Worm (Caenorhabditis elegans) whole organism, L1 larva: ENCODE measurements around the gene irld-44.
"Not testable (repeated sequence)": the region's sequence is repeated elsewhere in the genome, so short reads cannot be mapped to it uniquely, and the experiment has no call there.

Source experiments
- C16A3.4 ChIP-seq: fragments of 150-350 bp; optimal IDR thresholded peaks from 2 replicates; lab custom pipeline; 2014; ENCODE audit warnings: missing biosample characterization, missing genetic modification characterization
- Y116A8C.19 ChIP-seq: sonication (generic microtip); optimal IDR thresholded peaks from 2 replicates; lab custom pipeline; 2016; ENCODE audit warnings: missing compliant biosample characterization, missing genetic modification characterization, borderline replicate concordance
- aha-1 ChIP-seq: fragments of 150-350 bp; optimal IDR thresholded peaks from 2 replicates; lab custom pipeline; 2014; ENCODE audit warnings: missing biosample characterization, missing genetic modification characterization
- ama-1 ChIP-seq: fragments of 150-350 bp; optimal IDR thresholded peaks from 2 replicates; lab custom pipeline; 2014
- ceh-88 ChIP-seq: fragments of 200-800 bp; sonication (Bioruptor generic); IDR thresholded peaks from 2 replicates; pipeline ENCODE4 v1.3.6; 2022; ENCODE audit warnings: missing genetic modification characterization, missing compliant biosample characterization
- ces-1 ChIP-seq: fragments of 150-350 bp; optimal IDR thresholded peaks from 2 replicates; lab custom pipeline; 2014; ENCODE audit warnings: missing biosample characterization, missing genetic modification reagents, missing genetic modification characterization
- dpl-1 ChIP-seq, 3 experiments: fragments of 150-350 bp in 2 of 3; sonication (generic microtip) in 1 of 3; optimal IDR thresholded peaks; 2 replicates each; lab custom pipeline; 2014 to 2017; ENCODE audit warnings: missing biosample characterization in 3 of 3, missing genetic modification characterization in 3 of 3, missing genetic modification reagents in 3 of 3
- efl-1 ChIP-seq, 4 experiments: fragments of 150-350 bp; optimal IDR thresholded peaks in 3 of 4; peaks in 1 of 4; 1 replicate in 1 of 4; 2 replicates in 3 of 4; lab custom pipeline; 2014; ENCODE audit warnings: missing biosample characterization in 2 of 4, missing genetic modification characterization in 2 of 4, missing genetic modification reagents in 2 of 4
- elt-2 ChIP-seq: sonication (generic microtip); optimal IDR thresholded peaks from 2 replicates; lab custom pipeline; 2016; ENCODE audit warnings: missing genetic modification characterization, mild to moderate bottlenecking, inconsistent platforms, missing compliant biosample characterization, missing genetic modification reagents
- elt-3 ChIP-seq, 6 experiments: fragments of 150-350 bp in 1 of 6; sonication (generic microtip); optimal IDR thresholded peaks; 2 replicates each; lab custom pipeline; 2017 to 2018; ENCODE audit warnings: missing biosample characterization in 6 of 6, missing genetic modification characterization in 6 of 6, inconsistent platforms in 1 of 6
- fkh-10 ChIP-seq: sonication (generic microtip); optimal IDR thresholded peaks from 2 replicates; lab custom pipeline; 2017; ENCODE audit warnings: missing biosample characterization, missing genetic modification reagents, missing genetic modification characterization
- fkh-4 ChIP-seq: sonication (generic microtip); optimal IDR thresholded peaks from 2 replicates; lab custom pipeline; 2016; ENCODE audit warnings: missing compliant biosample characterization, missing genetic modification characterization, borderline replicate concordance
- fkh-8 ChIP-seq: sonication (generic microtip); optimal IDR thresholded peaks from 2 replicates; lab custom pipeline; 2016; ENCODE audit warnings: mild to moderate bottlenecking, missing genetic modification characterization, missing compliant biosample characterization
- grh-1 ChIP-seq: fragments of 200-800 bp; sonication (Bioruptor generic); IDR thresholded peaks from 2 replicates; pipeline ENCODE4 v1.3.6; 2022; ENCODE audit warnings: missing genetic modification reagents, missing genetic modification characterization, missing compliant biosample characterization
- isw-1 ChIP-seq: fragments of 200-800 bp; sonication (Bioruptor generic); IDR thresholded peaks from 2 replicates; pipeline ENCODE4 v1.3.6; 2022; ENCODE audit warnings: missing genetic modification characterization, missing compliant biosample characterization
- lin-15B ChIP-seq: fragments of 150-350 bp; sonication (generic microtip); optimal IDR thresholded peaks from 3 replicates; lab custom pipeline; 2014; ENCODE audit warnings: missing biosample characterization, missing genetic modification characterization
- lir-3 ChIP-seq: sonication (generic microtip); optimal IDR thresholded peaks from 2 replicates; lab custom pipeline; 2016; ENCODE audit warnings: mild to moderate bottlenecking, missing genetic modification characterization, moderate library complexity, missing compliant biosample characterization; ENCODE audit not compliant: poor library complexity
- lsy-2 ChIP-seq, 2 experiments: fragments of 150-350 bp; optimal IDR thresholded peaks; 2 replicates each; lab custom pipeline; 2014; ENCODE audit warnings: missing biosample characterization in 2 of 2, missing genetic modification characterization in 2 of 2
- mab-9 ChIP-seq: fragments of 200-800 bp; sonication (Bioruptor generic); IDR thresholded peaks from 2 replicates; pipeline ENCODE4 v1.3.6; 2022; ENCODE audit warnings: missing genetic modification reagents, missing genetic modification characterization, missing compliant biosample characterization
- mep-1 ChIP-seq: fragments of 150-350 bp; optimal IDR thresholded peaks from 2 replicates; lab custom pipeline; 2014; ENCODE audit warnings: missing biosample characterization, missing genetic modification characterization
- nhr-11 ChIP-seq: fragments of 150-350 bp; optimal IDR thresholded peaks from 2 replicates; lab custom pipeline; 2014; ENCODE audit warnings: missing biosample characterization, missing genetic modification characterization
- nhr-20 ChIP-seq: sonication (generic microtip); optimal IDR thresholded peaks from 2 replicates; lab custom pipeline; 2016; ENCODE audit warnings: mild to moderate bottlenecking, missing genetic modification characterization, missing compliant biosample characterization
- nhr-71 ChIP-seq: sonication (generic microtip); optimal IDR thresholded peaks from 2 replicates; lab custom pipeline; 2016; ENCODE audit warnings: mild to moderate bottlenecking, missing genetic modification characterization, moderate library complexity, missing compliant biosample characterization
- nhr-76 ChIP-seq: sonication (generic microtip); optimal IDR thresholded peaks from 2 replicates; lab custom pipeline; 2017; ENCODE audit warnings: missing biosample characterization, missing genetic modification characterization
- nhr-84 ChIP-seq: sonication (generic microtip); optimal IDR thresholded peaks from 2 replicates; lab custom pipeline; 2017; ENCODE audit warnings: missing biosample characterization, missing genetic modification characterization
- rnt-1 ChIP-seq: sonication (generic microtip); optimal IDR thresholded peaks from 2 replicates; lab custom pipeline; 2016; ENCODE audit warnings: mild to moderate bottlenecking, missing genetic modification characterization, moderate library complexity, missing compliant biosample characterization
- snu-23 ChIP-seq: sonication (generic microtip); optimal IDR thresholded peaks from 2 replicates; lab custom pipeline; 2016; ENCODE audit warnings: missing genetic modification characterization, missing compliant biosample characterization
- sox-4 ChIP-seq: sonication (generic microtip); optimal IDR thresholded peaks from 2 replicates; lab custom pipeline; 2016; ENCODE audit warnings: missing genetic modification characterization, missing compliant biosample characterization
- swsn-7 ChIP-seq: sonication (generic microtip); optimal IDR thresholded peaks from 2 replicates; lab custom pipeline; 2016; ENCODE audit warnings: missing genetic modification characterization, missing compliant biosample characterization
- tbx-2 ChIP-seq: sonication (generic microtip); optimal IDR thresholded peaks from 2 replicates; lab custom pipeline; 2016; ENCODE audit warnings: missing genetic modification characterization, missing compliant biosample characterization
- tlp-1 ChIP-seq: fragments of 150-350 bp; optimal IDR thresholded peaks from 2 replicates; lab custom pipeline; 2014; ENCODE audit warnings: missing biosample characterization, missing genetic modification characterization
- unc-130 ChIP-seq: fragments of 150-350 bp; optimal IDR thresholded peaks from 2 replicates; lab custom pipeline; 2017; ENCODE audit warnings: missing biosample characterization, missing genetic modification characterization, inconsistent platforms
- unc-62 ChIP-seq: fragments of 150-350 bp; optimal IDR thresholded peaks from 2 replicates; lab custom pipeline; 2014; ENCODE audit warnings: missing biosample characterization, missing genetic modification reagents, missing genetic modification characterization
- vab-15 ChIP-seq: sonication (generic microtip); optimal IDR thresholded peaks from 2 replicates; lab custom pipeline; 2017; ENCODE audit warnings: missing genotype, mild to moderate bottlenecking, missing genetic modification characterization, missing compliant biosample characterization
- zip-4 ChIP-seq: fragments of 200-800 bp; sonication (Bioruptor generic); optimal IDR thresholded peaks from 2 replicates; lab custom pipeline; 2018; ENCODE audit warnings: mild to moderate bottlenecking, missing genetic modification characterization, moderate library complexity, missing compliant biosample characterization
- ztf-11 ChIP-seq, 2 experiments: sonication (generic microtip); optimal IDR thresholded peaks; 2 replicates each; lab custom pipeline; 2016 to 2017; ENCODE audit warnings: missing genetic modification characterization in 2 of 2, missing biosample characterization in 1 of 2, missing compliant biosample characterization in 1 of 2

The irld-44 gene

ce11 chrV:1680770-1681169 is 29.6 kb downstream of the irld-44 start, which contains the start of gene srw-91:
TSS of gene srw-91 (minus strand) at chrV:1680870.
- TF ChIP-seq elt-3 (tag; optimal IDR thresholded peaks at IDR 0.05; lab: Kevin White, UChicago), result no peak
- no peak for TF ChIP-seq nhr-84 (tag; lab: Kevin White, UChicago)
- no peak for TF ChIP-seq ceh-88
- TF ChIP-seq nhr-20, result no peak
- no peak for TF ChIP-seq ztf-11 (tag; optimal IDR thresholded peaks at IDR 0.05; lab: Kevin White, UChicago)
- TF ChIP-seq Y116A8C.19 (tag; lab: Kevin White, UChicago), result no peak
- no peak for TF ChIP-seq tbx-2 (tag; lab: Kevin White, UChicago)
- TF ChIP-seq nhr-76 (tag; lab: Kevin White, UChicago), result no peak

ce11 chrV:1682279-1682678 is 31.1 kb downstream of the irld-44 start, which contains the start of gene srh-3:
TSS of gene srh-3 (plus strand) at chrV:1682579.
- TF ChIP-seq nhr-84 (tag; lab: Kevin White, UChicago) (no peak), dpl-1 (GFP tag; optimal IDR thresholded peaks at IDR 0.05; lab: Kevin White, UChicago) (no peak), sox-4 (tag; lab: Kevin White, UChicago) (no peak), unc-130 (tag; lab: Kevin White, UChicago) (no peak)

- TF ChIP-seq swsn-7 (tag; lab: Kevin White, UChicago), result no peak
- no peak for TF ChIP-seq elt-3 (tag; optimal IDR thresholded peaks at IDR 0.05; lab: Kevin White, UChicago)
- no peak for TF ChIP-seq nhr-76 (tag; lab: Kevin White, UChicago)
- TF ChIP-seq efl-1 (optimal IDR thresholded peaks at IDR 0.05; lab: Kevin White, UChicago), result no peak
- no peak for TF ChIP-seq efl-1 (GFP tag; optimal IDR thresholded peaks at IDR 0.05 in 1 of 2; lab: Kevin White, UChicago)
- TF ChIP-seq fkh-8 (tag; lab: Kevin White, UChicago), result no peak
- no peak for TF ChIP-seq isw-1 (GFP tag; lab: Robert Waterston, UW)
- TF ChIP-seq ama-1 (lab: Kevin White, UChicago), result no peak
- no peak for TF ChIP-seq zip-4 (GFP tag; lab: Kevin White, UChicago)
- no peak for TF ChIP-seq ces-1 (GFP tag; lab: Kevin White, UChicago)
- no peak for TF ChIP-seq Y116A8C.19 (tag; lab: Kevin White, UChicago)
- no peak for TF ChIP-seq vab-15 (tag; lab: Kevin White, UChicago)
- TF ChIP-seq fkh-4 (tag; lab: Kevin White, UChicago), result no peak
- TF ChIP-seq elt-2 (tag; lab: Kevin White, UChicago), result no peak
- TF ChIP-seq unc-62 (GFP tag; lab: Kevin White, UChicago), result no peak
- TF ChIP-seq lin-15B (tag; lab: Kevin White, UChicago), result no peak
Observed at ce11 chrV:1685328-1685727, 34.2 kb downstream of the irld-44 start, which contains the start of gene srh-5. TSS of gene srh-5 (plus strand) at chrV:1685628.

ce11 chrV:1692494-1692893 is 41.3 kb downstream of the irld-44 start, which contains the start of gene Y46H3C.5:
TSS of gene Y46H3C.5 (minus strand) at chrV:1692495.
- TF ChIP-seq snu-23 (GFP tag; lab: Kevin White, UChicago); efl-1 (optimal IDR thresholded peaks at IDR 0.05; lab: Kevin White, UChicago); efl-1 (GFP tag; optimal IDR thresholded peaks at IDR 0.05 in 1 of 2; lab: Kevin White, UChicago); nhr-71: not testable (repeated sequence)

- TF ChIP-seq mep-1 (tag; lab: Kevin White, UChicago); tlp-1; fkh-10 (GFP tag; lab: Kevin White, UChicago): not testable (repeated sequence)
- TF ChIP-seq, all 84 proteins: peak for 0; not testable (repeated sequence) for 84
Observed at ce11 chrV:1693876-1694275, 42.7 kb downstream of the irld-44 start, which contains the start of gene Y46H3C.7. TSS of gene Y46H3C.7 (minus strand) at chrV:1694022.

ce11 chrV:1698400-1698799 is 47.3 kb downstream of the irld-44 start:
- TF ChIP-seq unc-130 (tag; lab: Kevin White, UChicago), result no peak
- no peak for TF ChIP-seq swsn-7 (tag; lab: Kevin White, UChicago)
- TF ChIP-seq unc-62 (GFP tag; lab: Kevin White, UChicago), result no peak
- no peak for TF ChIP-seq fkh-4 (tag; lab: Kevin White, UChicago)
- no peak for TF ChIP-seq rnt-1 (tag; lab: Kevin White, UChicago)
- TF ChIP-seq C16A3.4 (tag; lab: Kevin White, UChicago), result no peak
- no peak for TF ChIP-seq nhr-11
- TF ChIP-seq aha-1 (tag; lab: Kevin White, UChicago), result no peak
- TF ChIP-seq lir-3 (tag; lab: Kevin White, UChicago), result no peak
- TF ChIP-seq lsy-2 (tag; optimal IDR thresholded peaks at IDR 0.05; lab: Kevin White, UChicago), result no peak
- no peak for TF ChIP-seq grh-1
- no peak for TF ChIP-seq mab-9
